Fruit fly (Drosophila melanogaster): Measurements from ENCODE around the gene CG42249.

CG42249 gene

dm6 chrX:11092201-11092600 is 3.9 kb upstream of the CG42249 start, which contains the start of gene CG2061 (continued):
- TF ChIP-seq hb (GFP tag; IDR thresholded peaks at IDR 0.05; ENCODE audit: partially characterized antibody) (peak; percentile 65), ci (GFP tag; IDR thresholded peaks at IDR 0.05) (no peak), dati (GFP tag; IDR thresholded peaks at IDR 0.05) (no peak), scrt (GFP tag; optimal IDR thresholded peaks at IDR 0.05) (no peak), hbn (GFP tag; IDR thresholded peaks at IDR 0.05; ENCODE audit: partially characterized antibody) (peak; percentile 58), bbx (GFP tag; IDR thresholded peaks at IDR 0.05; ENCODE audit: partially characterized antibody) (peak; percentile 68), Max (GFP tag; optimal IDR thresholded peaks at IDR 0.05) (no peak), row (GFP tag; IDR thresholded peaks at IDR 0.05) (no peak), CG7745 (tag; optimal IDR thresholded peaks at IDR 0.05) (no peak), CG2129 (GFP tag; IDR thresholded peaks at IDR 0.05; ENCODE audit: partially characterized antibody) (peak; percentile 36; the same call in 1 of the 2 replicates), lab (GFP tag; optimal IDR thresholded peaks at IDR 0.05) (no peak), zen2 (GFP tag; IDR thresholded peaks at IDR 0.05; ENCODE audit: partially characterized antibody) (peak; percentile 68; the same call in 2 of the 3 replicates), sna (GFP tag; IDR thresholded peaks at IDR 0.05; ENCODE audit: partially characterized antibody) (peak; percentile 74), CG2116 (GFP tag; optimal IDR thresholded peaks at IDR 0.05) (peak; percentile 71), Stat92E (GFP tag; optimal IDR thresholded peaks at IDR 0.05) (no peak), ftz-f1 (GFP tag; optimal IDR thresholded peaks at IDR 0.05) (no peak), Usf (GFP tag; optimal IDR thresholded peaks at IDR 0.05) (no peak), Doc3 (GFP tag; IDR thresholded peaks at IDR 0.05; ENCODE audit: partially characterized antibody) (peak; percentile 72; the same call in 2 of the 3 replicates), Dll (GFP tag; IDR thresholded peaks at IDR 0.05; ENCODE audit: partially characterized antibody) (peak; percentile 81), CG12299 (tag; optimal IDR thresholded peaks at IDR 0.05) (no peak), CG13424 (tag; optimal IDR thresholded peaks at IDR 0.05) (no peak), D19B (GFP tag; optimal IDR thresholded peaks at IDR 0.05) (no peak), exex (tag; optimal IDR thresholded peaks at IDR 0.05) (peak; percentile 13), fd102C (GFP tag; optimal IDR thresholded peaks at IDR 0.05) (no peak), br (optimal IDR thresholded peaks at IDR 0.05) (no peak), Dref (GFP tag; IDR thresholded peaks at IDR 0.05) (peak; percentile 56), Camta (GFP tag; optimal IDR thresholded peaks at IDR 0.05) (no peak), CG7963 (GFP tag; IDR thresholded peaks at IDR 0.05; ENCODE audit: partially characterized antibody) (peak; percentile 52; the same call in 1 of the 3 replicates), HLH4C (GFP tag; IDR thresholded peaks at IDR 0.05; ENCODE audit: partially characterized antibody) (peak; percentile 87), pho (GFP tag; optimal IDR thresholded peaks at IDR 0.05) (no peak), nerfin-2 (GFP tag; IDR thresholded peaks at IDR 0.05; ENCODE audit: partially characterized antibody) (peak; percentile 71), CG14860 (GFP tag; IDR thresholded peaks at IDR 0.05; ENCODE audit: partially characterized antibody) (peak; percentile 84), usp (GFP tag; optimal IDR thresholded peaks at IDR 0.05) (no peak), klu (GFP tag; IDR thresholded peaks at IDR 0.05) (no peak), tap (tag; optimal IDR thresholded peaks at IDR 0.05) (no peak), CG16813 (GFP tag; IDR thresholded peaks at IDR 0.05; ENCODE audit: partially characterized antibody) (peak; percentile 66; the same call in 2 of the 3 replicates), stwl (tag; optimal IDR thresholded peaks at IDR 0.05) (peak; percentile 2), CG34224 (GFP tag; IDR thresholded peaks at IDR 0.05; ENCODE audit: partially characterized antibody) (peak; percentile 74), unc-4 (GFP tag; IDR thresholded peaks at IDR 0.05; ENCODE audit: partially characterized antibody) (peak; percentile 71), CG3281 (GFP tag; optimal IDR thresholded peaks at IDR 0.05) (no peak), Opbp (GFP tag; IDR thresholded peaks at IDR 0.05; ENCODE audit: partially characterized antibody) (peak; percentile 52; the same call in 1 of the 3 replicates), al (GFP tag; IDR thresholded peaks at IDR 0.05) (no peak), shn (GFP tag; optimal IDR thresholded peaks at IDR 0.05) (no peak), CG15696 (tag; optimal IDR thresholded peaks at IDR 0.05) (no peak), CG10366 (GFP tag; IDR thresholded peaks at IDR 0.05) (no peak), vnd (GFP tag; IDR thresholded peaks at IDR 0.05; ENCODE audit: partially characterized antibody) (peak; percentile 68)

Data from whole organism, embryonic.